Fruit fly (Drosophila melanogaster) whole organism, prepupa: ENCODE results near the gene Bdbt.

Source experiments
- Blimp-1 ChIP-seq: fragments of 200-800 bp; sonication (Bioruptor generic); optimal IDR thresholded peaks from 3 replicates; lab custom pipeline; 2017; ENCODE audit warnings: missing biosample characterization, missing genetic modification characterization, mild to moderate bottlenecking, moderate library complexity, missing genetic modification reagents
- CG10631 ChIP-seq: fragments of 200-800 bp; sonication (Bioruptor generic); optimal IDR thresholded peaks from 2 replicates; lab custom pipeline; 2016; ENCODE audit warnings: missing biosample characterization, missing genetic modification characterization
- CG11294 ChIP-seq: fragments of 200-800 bp; sonication (Bioruptor generic); IDR thresholded peaks from 2 replicates; pipeline ENCODE4 v1.3.6; 2022; ENCODE audit warnings: missing biosample characterization, missing genetic modification characterization
- CG11902 ChIP-seq: fragments of 200-800 bp; sonication (Bioruptor generic); optimal IDR thresholded peaks from 3 replicates; lab custom pipeline; 2016; ENCODE audit warnings: missing biosample characterization, missing genetic modification characterization
- CG15336 ChIP-seq: fragments of 200-800 bp; sonication (Bioruptor generic); IDR thresholded peaks from 2 replicates; pipeline ENCODE4 v1.3.6; 2022; ENCODE audit warnings: missing biosample characterization, missing genetic modification characterization
- CG1621 ChIP-seq: fragments of 200-800 bp; sonication (Bioruptor generic); optimal IDR thresholded peaks from 3 replicates; lab custom pipeline; 2018; ENCODE audit warnings: missing biosample characterization, mild to moderate bottlenecking, missing genetic modification characterization
- CG3032 ChIP-seq: fragments of 200-800 bp; optimal IDR thresholded peaks from 2 replicates; lab custom pipeline; 2019; ENCODE audit warnings: missing biosample characterization, mild to moderate bottlenecking, missing genetic modification characterization, moderate library complexity
- CG31627 ChIP-seq: fragments of 200-800 bp; sonication (Bioruptor generic); optimal IDR thresholded peaks from 3 replicates; lab custom pipeline; 2016; ENCODE audit warnings: missing biosample characterization, missing genetic modification characterization
- CG32006 ChIP-seq: fragments of 200-800 bp; sonication (Bioruptor generic); optimal IDR thresholded peaks from 3 replicates; lab custom pipeline; 2017; ENCODE audit warnings: missing biosample characterization, mild to moderate bottlenecking, missing genetic modification characterization
- CG6163 ChIP-seq: fragments of 200-800 bp; sonication (Bioruptor generic); IDR thresholded peaks from 3 replicates; pipeline ENCODE4 v1.3.6; 2022; ENCODE audit warnings: missing biosample characterization, missing genetic modification characterization
- CG6276 ChIP-seq: fragments of 200-800 bp; sonication (Bioruptor generic); optimal IDR thresholded peaks from 2 replicates; lab custom pipeline; 2017; ENCODE audit warnings: missing biosample characterization, mild to moderate bottlenecking, missing genetic modification characterization
- CG6792 ChIP-seq: fragments of 200-800 bp; sonication (Bioruptor generic); optimal IDR thresholded peaks from 3 replicates; lab custom pipeline; 2016; ENCODE audit warnings: missing biosample characterization, missing genetic modification characterization
- CG6808 ChIP-seq: fragments of 200-800 bp; sonication (Bioruptor generic); optimal IDR thresholded peaks from 3 replicates; lab custom pipeline; 2017; ENCODE audit warnings: missing biosample characterization, missing genetic modification characterization, mild to moderate bottlenecking, moderate library complexity, missing genetic modification reagents
- CG6854 ChIP-seq: fragments of 200-800 bp; sonication (Bioruptor generic); optimal IDR thresholded peaks from 2 replicates; lab custom pipeline; 2017; ENCODE audit warnings: missing biosample characterization, mild to moderate bottlenecking, missing genetic modification characterization
- CG7368 ChIP-seq: fragments of 200-800 bp; sonication (Bioruptor generic); optimal IDR thresholded peaks from 3 replicates; lab custom pipeline; 2016; ENCODE audit warnings: missing biosample characterization, missing genetic modification characterization
- CG8119 ChIP-seq: fragments of 200-800 bp; sonication (Bioruptor generic); IDR thresholded peaks from 3 replicates; pipeline ENCODE4 v1.3.6; 2022; ENCODE audit warnings: missing biosample characterization, missing genetic modification characterization
- CG8319 ChIP-seq: fragments of 200-800 bp; sonication (Bioruptor generic); optimal IDR thresholded peaks from 3 replicates; lab custom pipeline; 2016; ENCODE audit warnings: missing biosample characterization, missing genetic modification characterization
- CG8632 ChIP-seq: fragments of 200-800 bp; sonication (Bioruptor generic); optimal IDR thresholded peaks from 3 replicates; lab custom pipeline; 2016; ENCODE audit warnings: missing biosample characterization, missing genetic modification characterization
- CG9139 ChIP-seq: fragments of 200-800 bp; sonication (Bioruptor generic); optimal IDR thresholded peaks from 3 replicates; lab custom pipeline; 2017; ENCODE audit warnings: missing biosample characterization, mild to moderate bottlenecking, missing genetic modification characterization
- Eip75B ChIP-seq: fragments of 200-800 bp; sonication (Bioruptor generic); optimal IDR thresholded peaks from 3 replicates; lab custom pipeline; 2016; ENCODE audit warnings: missing biosample characterization, missing genetic modification characterization
- Eip78C ChIP-seq: fragments of 200-800 bp; sonication (Bioruptor generic); peaks from one replicate; lab custom pipeline; 2016; ENCODE audit warnings: missing biosample characterization, missing genetic modification characterization
- Eip93F ChIP-seq: fragments of 200-800 bp; sonication (Bioruptor generic); optimal IDR thresholded peaks from 2 replicates; lab custom pipeline; 2016; ENCODE audit warnings: missing biosample characterization, mild to moderate bottlenecking, missing genetic modification characterization
- Ets21C ChIP-seq: fragments of 200-800 bp; sonication (Bioruptor generic); optimal IDR thresholded peaks from 3 replicates; lab custom pipeline; 2016; ENCODE audit warnings: missing biosample characterization, missing genetic modification characterization
- Ets96B ChIP-seq: fragments of 200-800 bp; optimal IDR thresholded peaks from 2 replicates; lab custom pipeline; 2019; ENCODE audit warnings: missing biosample characterization, mild to moderate bottlenecking, missing genetic modification characterization, moderate library complexity
- Gug ChIP-seq: fragments of 200-800 bp; sonication (Bioruptor generic); IDR thresholded peaks from 2 replicates; pipeline ENCODE4 v1.3.6; 2022; ENCODE audit warnings: missing biosample characterization, missing genetic modification characterization
- Hr38 ChIP-seq: sonication (Bioruptor generic); optimal IDR thresholded peaks from 2 replicates; lab custom pipeline; 2016; ENCODE audit warnings: missing biosample characterization, missing genetic modification characterization
- Hr4 ChIP-seq: fragments of 200-800 bp; sonication (Bioruptor generic); optimal IDR thresholded peaks from 3 replicates; lab custom pipeline; 2016; ENCODE audit warnings: missing biosample characterization, missing genetic modification characterization
- Lpt ChIP-seq: fragments of 200-800 bp; sonication (Bioruptor generic); optimal IDR thresholded peaks from 3 replicates; lab custom pipeline; 2016; ENCODE audit warnings: missing biosample characterization, missing genetic modification characterization
- Met ChIP-seq: fragments of 200-800 bp; sonication (Bioruptor generic); optimal IDR thresholded peaks from 3 replicates; lab custom pipeline; 2016; ENCODE audit warnings: missing biosample characterization, missing genetic modification characterization
- OdsH ChIP-seq: fragments of 200-800 bp; sonication (Bioruptor generic); optimal IDR thresholded peaks from 3 replicates; lab custom pipeline; 2016; ENCODE audit warnings: missing biosample characterization, missing genetic modification characterization
- Sox102F ChIP-seq: fragments of 200-800 bp; sonication (Bioruptor generic); optimal IDR thresholded peaks from 2 replicates; lab custom pipeline; 2016; ENCODE audit warnings: missing biosample characterization, mild to moderate bottlenecking, missing genetic modification characterization
- Sox14 ChIP-seq: fragments of 200-800 bp; sonication (Bioruptor generic); optimal IDR thresholded peaks from 3 replicates; lab custom pipeline; 2016; ENCODE audit warnings: missing biosample characterization, missing genetic modification characterization
- Sox15 ChIP-seq: fragments of 200-800 bp; sonication (Bioruptor generic); optimal IDR thresholded peaks from 3 replicates; lab custom pipeline; 2016; ENCODE audit warnings: missing biosample characterization, missing genetic modification characterization
- achi ChIP-seq: fragments of 200-800 bp; sonication (Bioruptor generic); optimal IDR thresholded peaks from 3 replicates; lab custom pipeline; 2016; ENCODE audit warnings: missing biosample characterization, missing genetic modification characterization
- dac ChIP-seq: fragments of 200-800 bp; sonication (Bioruptor generic); optimal IDR thresholded peaks from 2 replicates; lab custom pipeline; 2017; ENCODE audit warnings: missing biosample characterization, mild to moderate bottlenecking, missing genetic modification characterization
- eg ChIP-seq: fragments of 200-800 bp; sonication (Bioruptor generic); IDR thresholded peaks from 3 replicates; pipeline ENCODE4 v1.3.6; 2022; ENCODE audit warnings: missing biosample characterization, missing genetic modification characterization
- esn ChIP-seq: fragments of 200-800 bp; sonication (Bioruptor generic); optimal IDR thresholded peaks from 2 replicates; lab custom pipeline; 2016; ENCODE audit warnings: missing biosample characterization, mild to moderate bottlenecking, missing genetic modification characterization, moderate library complexity
- fd85E ChIP-seq: fragments of 200-800 bp; sonication (Bioruptor generic); optimal IDR thresholded peaks from 3 replicates; lab custom pipeline; 2016; ENCODE audit warnings: missing biosample characterization, missing genetic modification characterization
- lz ChIP-seq: fragments of 200-800 bp; sonication (Bioruptor generic); optimal IDR thresholded peaks from 3 replicates; lab custom pipeline; 2016; ENCODE audit warnings: missing biosample characterization, missing genetic modification characterization
- spab ChIP-seq: fragments of 200-800 bp; sonication (Bioruptor generic); optimal IDR thresholded peaks from 2 replicates; lab custom pipeline; 2017; ENCODE audit warnings: missing biosample characterization, mild to moderate bottlenecking, missing genetic modification characterization, missing genetic modification reagents
- ss ChIP-seq, 2 experiments: fragments of 200-800 bp; sonication (Bioruptor generic); optimal IDR thresholded peaks; 2 replicates in 1 of 2; 3 replicates in 1 of 2; lab custom pipeline; 2017 to 2018; ENCODE audit warnings: mild to moderate bottlenecking in 2 of 2, missing biosample characterization in 2 of 2, missing genetic modification characterization in 2 of 2, moderate library complexity in 1 of 2
- topi ChIP-seq: fragments of 200-800 bp; sonication (Bioruptor generic); optimal IDR thresholded peaks from 3 replicates; lab custom pipeline; 2016; ENCODE audit warnings: missing biosample characterization, missing genetic modification characterization

Gene Bdbt

DNA sequence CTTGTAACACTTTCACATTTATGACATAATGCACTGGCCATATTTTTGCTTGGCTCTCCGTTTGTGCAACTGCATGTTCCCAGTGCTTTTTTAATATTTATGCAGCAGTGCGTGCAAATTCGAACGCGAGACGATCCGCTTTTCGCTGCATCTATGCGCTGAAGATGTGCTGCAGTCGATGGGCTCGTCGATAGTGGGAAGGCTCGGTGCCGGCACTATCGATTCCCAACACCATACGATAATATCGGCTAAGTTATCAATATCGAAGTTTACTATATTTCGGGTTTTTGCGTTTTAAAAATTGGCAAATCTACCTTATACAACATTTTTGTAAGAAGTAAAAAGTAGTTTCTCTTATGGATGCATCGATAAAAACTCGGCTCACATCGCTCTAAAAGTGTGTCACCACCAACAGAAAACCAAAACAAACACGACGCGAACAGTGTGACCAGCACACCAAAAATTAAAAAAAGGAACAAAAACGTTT lies 21.0 kb downstream of the Bdbt start, which contains the start of gene RhoGAP93B (continued):
- peak; percentile 50 for TF ChIP-seq CG6792

DNA sequence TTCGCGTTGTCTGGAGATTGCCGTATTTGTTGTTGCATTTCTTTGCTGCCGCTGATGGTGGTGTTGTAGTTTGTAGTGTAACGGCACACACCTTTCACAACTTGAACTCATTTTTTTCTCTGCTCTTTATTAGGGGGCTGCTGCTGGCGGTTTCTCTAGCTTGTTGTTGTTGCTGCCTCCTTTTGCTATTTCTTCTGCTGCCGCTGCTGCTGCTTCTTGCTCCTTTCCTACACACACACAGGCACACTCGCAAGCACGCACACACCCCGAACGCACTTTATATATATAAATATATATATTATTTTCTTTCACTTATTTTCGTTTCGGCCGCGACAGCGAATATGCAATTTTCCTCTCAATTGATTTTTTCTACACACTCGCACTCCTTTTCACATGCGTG lies 21.5 kb downstream of the Bdbt start:
- TF ChIP-seq CG31627 (GFP tag; lab: Kevin White, UChicago) (no peak), CG9139 (GFP tag; lab: Kevin White, UChicago) (no peak), CG6792 (no peak)
- TF ChIP-seq, all 60 proteins: peak for 0

DNA sequence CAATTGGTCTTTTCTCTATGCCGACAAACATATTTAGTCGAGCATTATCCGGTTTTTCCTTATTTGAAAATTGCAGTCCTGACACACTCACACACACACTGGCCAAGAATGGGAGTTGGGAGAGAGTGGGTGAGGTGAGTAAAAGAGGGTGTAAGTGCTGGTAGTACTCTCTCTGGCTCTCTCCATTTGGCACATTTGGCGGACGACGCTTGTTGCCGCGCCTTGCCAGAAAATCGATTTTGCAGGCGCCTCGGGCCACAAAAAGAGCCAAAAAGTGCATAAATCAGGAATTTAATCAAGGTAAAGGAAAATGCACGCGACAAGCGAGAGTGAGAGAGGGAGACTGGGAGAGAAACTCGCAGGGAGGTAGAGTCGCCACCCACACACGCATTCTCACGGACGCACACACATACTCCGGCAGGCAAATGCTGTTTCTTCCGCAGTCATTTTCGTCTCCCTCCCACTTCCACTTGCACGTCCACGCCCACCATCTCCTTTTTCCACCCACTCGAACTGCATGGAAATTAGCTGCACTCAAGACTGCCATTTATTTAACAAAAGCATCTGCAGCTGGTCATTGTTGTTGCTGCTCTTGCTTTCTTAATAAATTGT lies 22.0 kb downstream of the Bdbt start:
- TF ChIP-seq CG11294 (GFP tag; lab: Robert Waterston, UW): no peak
- TF ChIP-seq CG6792: no peak
- no peak for TF ChIP-seq Hr38 (GFP tag; lab: Kevin White, UChicago)
- peak; percentile 2 for TF ChIP-seq Eip78C
- TF ChIP-seq CG8319 (GFP tag; lab: Kevin White, UChicago): no peak
- no peak for TF ChIP-seq Eip93F (GFP tag; lab: Kevin White, UChicago)
- no peak for TF ChIP-seq esn
- TF ChIP-seq ss (GFP tag; optimal IDR thresholded peaks at IDR 0.05; lab: Kevin White, UChicago): peak in 1 of 2 experiments; percentile 28
- TF ChIP-seq CG6854 (GFP tag; lab: Kevin White, UChicago): peak; percentile 29
- TF ChIP-seq CG15336 (GFP tag; lab: Robert Waterston, UW): peak; percentile 39; the same call in 1 of the 2 replicates
- TF ChIP-seq OdsH (GFP tag; lab: Kevin White, UChicago): no peak
- no peak for TF ChIP-seq Ets21C
- no peak for TF ChIP-seq topi (GFP tag; lab: Kevin White, UChicago)
- TF ChIP-seq Blimp-1 (GFP tag; lab: Kevin White, UChicago): peak; percentile 28
- TF ChIP-seq, all 60 proteins: peak for 5

DNA sequence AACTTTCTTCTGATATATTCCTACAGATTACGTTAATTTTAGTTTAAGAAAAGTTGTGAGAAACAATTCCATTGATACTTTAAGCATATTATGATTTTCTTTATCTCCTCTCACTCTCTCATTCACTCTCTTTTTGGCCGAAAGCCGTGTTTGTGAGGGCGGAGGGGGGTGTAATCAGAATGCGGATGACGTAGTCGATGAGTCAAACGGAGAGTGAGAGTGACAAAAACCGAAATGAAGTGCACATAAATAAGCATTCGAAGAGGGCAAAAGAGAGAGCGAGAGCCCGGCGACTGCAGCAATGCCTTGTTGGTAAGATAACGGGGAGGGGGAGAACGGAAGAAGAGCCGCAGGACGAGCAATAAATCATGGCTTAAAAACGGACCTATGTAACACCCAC lies 24.4 kb downstream of the Bdbt start:
- TF ChIP-seq Blimp-1 (GFP tag; lab: Kevin White, UChicago): peak; percentile 92
- no peak for TF ChIP-seq dac
- TF ChIP-seq CG10631: no peak
- TF ChIP-seq Ets96B (tag; lab: Kevin White, UChicago): no peak
- no peak for TF ChIP-seq CG6163

DNA sequence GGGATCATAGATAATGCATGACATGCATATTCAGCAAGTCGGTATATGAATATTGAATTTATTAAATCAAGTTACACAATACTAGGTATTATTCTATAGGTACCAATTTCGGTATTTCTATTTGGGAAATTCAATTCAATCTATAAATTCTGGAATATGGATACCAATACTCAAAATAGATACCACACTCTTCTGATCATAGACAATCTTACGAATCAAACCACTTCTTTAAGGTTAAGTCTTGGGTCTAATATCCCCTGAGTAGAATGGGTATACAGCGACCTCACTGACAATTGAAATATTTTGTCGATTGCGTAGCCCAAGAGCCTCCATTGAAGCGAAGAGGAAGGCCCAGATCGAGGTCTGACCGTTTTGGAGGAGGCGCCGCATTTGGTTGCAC lies 25.8 kb downstream of the Bdbt start:
- TF ChIP-seq Sox14 (GFP tag; lab: Kevin White, UChicago): no peak
- no peak for TF ChIP-seq fd85E (GFP tag; lab: Kevin White, UChicago)
- no peak for TF ChIP-seq eg (GFP tag; lab: Robert Waterston, UW)
- no peak for TF ChIP-seq topi (GFP tag; lab: Kevin White, UChicago)
- TF ChIP-seq achi (GFP tag; lab: Kevin White, UChicago): no peak
- TF ChIP-seq CG1621 (tag; lab: Kevin White, UChicago): no peak
- TF ChIP-seq CG7368 (GFP tag; lab: Kevin White, UChicago): no peak
- TF ChIP-seq OdsH (GFP tag; lab: Kevin White, UChicago): no peak
- TF ChIP-seq CG6792: no peak
- no peak for TF ChIP-seq CG10631
- 0 out of 2 replicates have a peak, but pooled peaks have one; percentile 32 for TF ChIP-seq CG15336 (GFP tag; lab: Robert Waterston, UW)
- TF ChIP-seq CG8632 (GFP tag; lab: Kevin White, UChicago): no peak
- TF ChIP-seq CG32006 (GFP tag; lab: Kevin White, UChicago): peak; percentile 44
- no peak for TF ChIP-seq Sox102F (GFP tag; lab: Kevin White, UChicago)
- TF ChIP-seq spab: no peak
- no peak for TF ChIP-seq Eip93F (GFP tag; lab: Kevin White, UChicago)
- no peak for TF ChIP-seq Ets21C
- TF ChIP-seq CG6808 (GFP tag; lab: Kevin White, UChicago): no peak
- no peak for TF ChIP-seq CG6276 (GFP tag; lab: Kevin White, UChicago)
- TF ChIP-seq Lpt: no peak
- no peak for TF ChIP-seq lz
- no peak for TF ChIP-seq CG3032 (tag; lab: Kevin White, UChicago)
- no peak for TF ChIP-seq Met (GFP tag; lab: Kevin White, UChicago)
- TF ChIP-seq Eip75B: peak; percentile 10
- TF ChIP-seq Hr4: peak; percentile 32
- TF ChIP-seq CG11902: no peak
- no peak for TF ChIP-seq CG8319 (GFP tag; lab: Kevin White, UChicago)
- TF ChIP-seq Hr38 (GFP tag; lab: Kevin White, UChicago): no peak
- peak; percentile 24; the same call in 1 of the 3 replicates for TF ChIP-seq CG8119
- TF ChIP-seq CG9139 (GFP tag; lab: Kevin White, UChicago): no peak
- TF ChIP-seq Sox15 (GFP tag; lab: Kevin White, UChicago): no peak
- TF ChIP-seq Gug (GFP tag; lab: Robert Waterston, UW): no peak
- no peak for TF ChIP-seq CG11294 (GFP tag; lab: Robert Waterston, UW)
